Fruit fly (Drosophila melanogaster) S2 (cell line): ENCODE data around the gene CG1847.

Experiments used
- CG8478 ChIP-seq: fragments of >200 bp; optimal IDR thresholded peaks from 2 replicates; lab custom pipeline; 2018
- CTCF ChIP-seq, 2 experiments: fragments of >200 bp; optimal IDR thresholded peaks; 2 replicates each; lab custom pipeline; 2018

dm6 chrX:11855950-11856349, 13.0 kb upstream of the CG1847 start:
- TF ChIP-seq CTCF (optimal IDR thresholded peaks at IDR 0.05; lab: Kevin White, UChicago) (no peak), CG8478 (no peak)
